Fruit fly (Drosophila melanogaster): ENCODE data around the gene CG45122.
A peak's percentile ranks its signal among the peaks of the same experiment; 100 is the strongest.

The CG45122 gene

dm6 chr3R:13051942-13052693 is 8.2 kb downstream of the CG45122 start, which contains the start of gene pic (continued):
- TF ChIP-seq fd3F (GFP tag; optimal IDR thresholded peaks at IDR 0.05) (no peak), Ets97D (GFP tag; optimal IDR thresholded peaks at IDR 0.05) (peak; percentile 86), Dref (GFP tag; IDR thresholded peaks at IDR 0.05) (peak; percentile 90), Hmr (GFP tag; optimal IDR thresholded peaks at IDR 0.05) (no peak), CG8089 (GFP tag; optimal IDR thresholded peaks at IDR 0.05) (no peak), Side (GFP tag; optimal IDR thresholded peaks at IDR 0.05) (peak; percentile 18), sqz (GFP tag; optimal IDR thresholded peaks at IDR 0.05) (no peak), Max (GFP tag; optimal IDR thresholded peaks at IDR 0.05) (peak; percentile 38), CTCF (GFP tag; optimal IDR thresholded peaks at IDR 0.05) (peak; percentile 37), CG17612 (GFP tag; IDR thresholded peaks at IDR 0.05) (no peak), bbx (GFP tag; IDR thresholded peaks at IDR 0.05; ENCODE audit: partially characterized antibody) (peak; percentile 74), B-H2 (GFP tag; optimal IDR thresholded peaks at IDR 0.05) (no peak), CG30020 (tag; optimal IDR thresholded peaks at IDR 0.05) (peak; percentile 27), Rx (GFP tag; IDR thresholded peaks at IDR 0.05) (no peak), CG10654 (GFP tag; optimal IDR thresholded peaks at IDR 0.05) (no peak), CG2875 (GFP tag; optimal IDR thresholded peaks at IDR 0.05) (no peak), CG11696 (GFP tag; IDR thresholded peaks at IDR 0.05) (no peak), CG13123 (GFP tag; optimal IDR thresholded peaks at IDR 0.05) (no peak), CG10565 (GFP tag; optimal IDR thresholded peaks at IDR 0.05) (no peak), Dp (GFP tag; optimal IDR thresholded peaks at IDR 0.05) (peak; percentile 90), CG18764 (GFP tag; optimal IDR thresholded peaks at IDR 0.05) (no peak), PHDP (tag; optimal IDR thresholded peaks at IDR 0.05) (no peak), H15 (GFP tag; IDR thresholded peaks at IDR 0.05) (no peak), tin (GFP tag; optimal IDR thresholded peaks at IDR 0.05) (no peak), CG34422 (GFP tag; IDR thresholded peaks at IDR 0.05) (peak; percentile 87), CG8359 (GFP tag; optimal IDR thresholded peaks at IDR 0.05; ENCODE audit: borderline replicate concordance) (no peak), nmo (GFP tag; optimal IDR thresholded peaks at IDR 0.05) (peak; percentile 58), sens-2 (GFP tag; IDR thresholded peaks at IDR 0.05) (no peak), sisA (GFP tag; IDR thresholded peaks at IDR 0.05) (no peak), sr (GFP tag; IDR thresholded peaks at IDR 0.05) (no peak), CG14710 (tag; optimal IDR thresholded peaks at IDR 0.05) (peak; percentile 76), Asciz (GFP tag; optimal IDR thresholded peaks at IDR 0.05) (no peak), Nf-YC (tag; optimal IDR thresholded peaks at IDR 0.05) (no peak), danr (GFP tag; IDR thresholded peaks at IDR 0.05) (no peak), CG9609 (GFP tag; optimal IDR thresholded peaks at IDR 0.05) (peak; percentile 8), CG15479 (GFP tag; optimal IDR thresholded peaks at IDR 0.05) (no peak), CG11456 (GFP tag; IDR thresholded peaks at IDR 0.05) (no peak), Blimp-1 (GFP tag; optimal IDR thresholded peaks at IDR 0.05) (no peak), CG8765 (GFP tag; IDR thresholded peaks at IDR 0.05) (no peak), croc (GFP tag; conservative IDR thresholded peaks at IDR 0.05) (no peak), sug (tag; optimal IDR thresholded peaks at IDR 0.05) (no peak), inv (GFP tag; IDR thresholded peaks at IDR 0.05; ENCODE audit: partially characterized antibody) (peak; percentile 65), ham (GFP tag; IDR thresholded peaks at IDR 0.05) (no peak), CG9797 (GFP tag; optimal IDR thresholded peaks at IDR 0.05) (peak; percentile 87), onecut (GFP tag; IDR thresholded peaks at IDR 0.05) (no peak), hth (optimal IDR thresholded peaks at IDR 0.05) (no peak), HLHmδ (GFP tag; optimal IDR thresholded peaks at IDR 0.05) (no peak), CG17359 (tag; optimal IDR thresholded peaks at IDR 0.05) (no peak), MESR4 (GFP tag; optimal IDR thresholded peaks at IDR 0.05) (peak; percentile 78), Lpt (GFP tag; optimal IDR thresholded peaks at IDR 0.05) (no peak), ATbp (GFP tag; optimal IDR thresholded peaks at IDR 0.05) (no peak)
